Worm (Caenorhabditis elegans) whole organism, mixed stage, embryonic: ENCODE results near the gene K06G5.1.
A peak's percentile ranks its signal among the peaks of the same experiment; 100 is the strongest.

Experiments
- M03D4.4 ChIP-seq: sonication (generic microtip); optimal IDR thresholded peaks from 2 replicates; lab custom pipeline; 2017; ENCODE audit warnings: mild to moderate bottlenecking, missing genetic modification characterization, missing compliant biosample characterization
- bed-3 ChIP-seq: fragments of 200-800 bp; sonication (Bioruptor generic); optimal IDR thresholded peaks from 3 replicates; lab custom pipeline; 2018; ENCODE audit warnings: mild to moderate bottlenecking, missing genetic modification characterization, moderate library complexity, missing compliant biosample characterization
- blmp-1 ChIP-seq: fragments of 150-350 bp; optimal IDR thresholded peaks from 2 replicates; lab custom pipeline; 2014; ENCODE audit warnings: missing biosample characterization, missing genetic modification characterization
- ceh-39 ChIP-seq: fragments of 150-350 bp; optimal IDR thresholded peaks from 2 replicates; lab custom pipeline; 2014; ENCODE audit warnings: missing biosample characterization, missing genetic modification characterization
- ceh-43 ChIP-seq: fragments of 200-800 bp; sonication (Bioruptor generic); optimal IDR thresholded peaks from 2 replicates; lab custom pipeline; 2018; ENCODE audit warnings: mild to moderate bottlenecking, missing genetic modification characterization, moderate library complexity, missing compliant biosample characterization
- ceh-83 ChIP-seq: fragments of 200-800 bp; sonication (Bioruptor generic); optimal IDR thresholded peaks from 2 replicates; lab custom pipeline; 2018; ENCODE audit warnings: mild to moderate bottlenecking, missing genetic modification characterization, missing compliant biosample characterization
- ces-1 ChIP-seq: fragments of 150-350 bp; optimal IDR thresholded peaks from 2 replicates; lab custom pipeline; 2014; ENCODE audit warnings: missing biosample characterization, missing genetic modification reagents, missing genetic modification characterization
- cnd-1 ChIP-seq: fragments of 200-800 bp; sonication (Bioruptor generic); optimal IDR thresholded peaks from 2 replicates; lab custom pipeline; 2018; ENCODE audit warnings: mild to moderate bottlenecking, missing genetic modification characterization, missing compliant biosample characterization
- drap-1 ChIP-seq: fragments of 200-800 bp; sonication (Bioruptor generic); optimal IDR thresholded peaks from 3 replicates; lab custom pipeline; 2018; ENCODE audit warnings: mild to moderate bottlenecking, missing genetic modification characterization, missing compliant biosample characterization
- elt-1 ChIP-seq: sonication (generic microtip); optimal IDR thresholded peaks from 2 replicates; lab custom pipeline; 2017; ENCODE audit warnings: missing genetic modification characterization, mild to moderate bottlenecking, missing compliant biosample characterization, antibody characterized with exemption, moderate library complexity, borderline replicate concordance; ENCODE audit not compliant: insufficient read depth
- elt-3 ChIP-seq: fragments of 150-350 bp; optimal IDR thresholded peaks from 2 replicates; lab custom pipeline; 2014; ENCODE audit warnings: missing biosample characterization, missing genetic modification characterization
- flh-1 ChIP-seq: fragments of 200-800 bp; sonication (Bioruptor generic); optimal IDR thresholded peaks from 2 replicates; lab custom pipeline; 2018; ENCODE audit warnings: mild to moderate bottlenecking, missing genetic modification characterization, moderate library complexity, missing compliant biosample characterization
- ham-2 ChIP-seq: fragments of 200-800 bp; sonication (Bioruptor generic); optimal IDR thresholded peaks from 2 replicates; lab custom pipeline; 2018; ENCODE audit warnings: mild to moderate bottlenecking, missing genetic modification characterization, missing compliant biosample characterization
- hlh-1 ChIP-seq: fragments of 150-350 bp; optimal IDR thresholded peaks from 2 replicates; lab custom pipeline; 2014; ENCODE audit warnings: missing biosample characterization, missing genetic modification reagents, missing genetic modification characterization
- lin-13 ChIP-seq: fragments of 150-350 bp; optimal IDR thresholded peaks from 2 replicates; lab custom pipeline; 2014; ENCODE audit warnings: missing biosample characterization, missing genetic modification characterization
- lin-32 ChIP-seq: fragments of 200-800 bp; sonication (Bioruptor generic); optimal IDR thresholded peaks from 2 replicates; lab custom pipeline; 2018; ENCODE audit warnings: mild to moderate bottlenecking, missing genetic modification characterization, missing compliant biosample characterization
- lsy-2 ChIP-seq: fragments of 150-350 bp; optimal IDR thresholded peaks from 2 replicates; lab custom pipeline; 2014; ENCODE audit warnings: missing biosample characterization, missing genetic modification characterization
- mab-5 ChIP-seq: fragments of 150-350 bp; optimal IDR thresholded peaks from 2 replicates; lab custom pipeline; 2014; ENCODE audit warnings: missing biosample characterization, missing genetic modification characterization
- mep-1 ChIP-seq: fragments of 150-350 bp; optimal IDR thresholded peaks from 2 replicates; lab custom pipeline; 2017; ENCODE audit warnings: missing biosample characterization, missing genetic modification reagents, missing genetic modification characterization, inconsistent platforms
- mls-2 ChIP-seq: sonication (generic microtip); optimal IDR thresholded peaks from 2 replicates; lab custom pipeline; 2016; ENCODE audit warnings: mild to moderate bottlenecking, missing genetic modification characterization, moderate library complexity, missing compliant biosample characterization
- nhr-12 ChIP-seq: fragments of 150-350 bp; optimal IDR thresholded peaks from 2 replicates; lab custom pipeline; 2014; ENCODE audit warnings: missing biosample characterization, missing genetic modification characterization
- nhr-2 ChIP-seq: fragments of 150-350 bp; optimal IDR thresholded peaks from 2 replicates; lab custom pipeline; 2014; ENCODE audit warnings: missing biosample characterization, missing genetic modification characterization
- nhr-237 ChIP-seq: fragments of 150-350 bp; optimal IDR thresholded peaks from 2 replicates; lab custom pipeline; 2014; ENCODE audit warnings: missing biosample characterization, missing genetic modification characterization
- nhr-28 ChIP-seq: fragments of 150-350 bp; optimal IDR thresholded peaks from 2 replicates; lab custom pipeline; 2014; ENCODE audit warnings: missing biosample characterization, missing genetic modification characterization
- nhr-76 ChIP-seq: sonication (generic microtip); optimal IDR thresholded peaks from 2 replicates; lab custom pipeline; 2017; ENCODE audit warnings: missing biosample characterization, missing genetic modification characterization
- pha-4 ChIP-seq: fragments of 150-350 bp; optimal IDR thresholded peaks from 2 replicates; lab custom pipeline; 2018; ENCODE audit warnings: missing biosample characterization, missing genetic modification reagents, missing genetic modification characterization
- sem-2 ChIP-seq: fragments of 200-800 bp; sonication (Bioruptor generic); optimal IDR thresholded peaks from 2 replicates; lab custom pipeline; 2018; ENCODE audit warnings: mild to moderate bottlenecking, missing genetic modification characterization, missing compliant biosample characterization
- snpc-4 ChIP-seq: fragments of 150-350 bp; optimal IDR thresholded peaks from 2 replicates; lab custom pipeline; 2014; ENCODE audit warnings: missing biosample characterization, missing genetic modification characterization
- sptf-1 ChIP-seq: sonication (generic microtip); optimal IDR thresholded peaks from 2 replicates; lab custom pipeline; 2017; ENCODE audit warnings: mild to moderate bottlenecking, missing genetic modification characterization, moderate library complexity, missing compliant biosample characterization
- tbx-8 ChIP-seq: fragments of 200-800 bp; sonication (Bioruptor generic); optimal IDR thresholded peaks from 2 replicates; lab custom pipeline; 2018; ENCODE audit warnings: mild to moderate bottlenecking, missing genetic modification characterization, moderate library complexity, missing compliant biosample characterization
- unc-120 ChIP-seq: sonication (generic microtip); optimal IDR thresholded peaks from 2 replicates; lab custom pipeline; 2017; ENCODE audit warnings: missing genetic modification characterization, missing compliant biosample characterization; ENCODE audit not compliant: poor library complexity, severe bottlenecking
- unc-39 ChIP-seq: fragments of 150-350 bp; optimal IDR thresholded peaks from 2 replicates; lab custom pipeline; 2014; ENCODE audit warnings: missing biosample characterization, missing genetic modification characterization
- unc-62 ChIP-seq: fragments of 150-350 bp; optimal IDR thresholded peaks from 2 replicates; lab custom pipeline; 2014; ENCODE audit warnings: missing biosample characterization, missing genetic modification reagents, missing genetic modification characterization
- zip-8 ChIP-seq: fragments of 150-350 bp; optimal IDR thresholded peaks from 2 replicates; lab custom pipeline; 2014; ENCODE audit warnings: missing biosample characterization, missing genetic modification characterization
- ztf-11 ChIP-seq: fragments of 150-350 bp; optimal IDR thresholded peaks from 2 replicates; lab custom pipeline; 2014; ENCODE audit warnings: missing biosample characterization, missing genetic modification characterization

Gene K06G5.1

ce11 chrX:14214520-14215023, at the start of gene K06G5.1:
K06G5.1 (plus strand) TSS chrX:14214973.
- no peak for TF ChIP-seq nhr-28
- TF ChIP-seq snpc-4 (tag; lab: Kevin White, UChicago): no peak
- TF ChIP-seq, all 35 proteins: peak for 0

ce11 chrX:14165156-14165555, 49.6 kb upstream of the K06G5.1 start:
- TF ChIP-seq lin-32 (GFP tag; lab: Kevin White, UChicago) (no peak), ceh-39 (tag; lab: Kevin White, UChicago) (no peak)

- TF ChIP-seq ceh-39 (tag; lab: Kevin White, UChicago) (peak; percentile 42), bed-3 (GFP tag; lab: Kevin White, UChicago) (no peak), pha-4 (tag; lab: Kevin White, UChicago) (peak; percentile 88), nhr-12 (tag; lab: Kevin White, UChicago) (no peak), nhr-76 (tag; lab: Kevin White, UChicago) (no peak), mls-2 (tag; lab: Kevin White, UChicago) (no peak), sem-2 (no peak), sptf-1 (tag; lab: Kevin White, UChicago) (peak; percentile 38), unc-39 (tag; lab: Kevin White, UChicago) (peak; percentile 6), tbx-8 (GFP tag; lab: Kevin White, UChicago) (no peak), elt-1 (tag; lab: Kevin White, UChicago) (peak; percentile 50), cnd-1 (tag; lab: Kevin White, UChicago) (peak; percentile 21), snpc-4 (tag; lab: Kevin White, UChicago) (no peak), flh-1 (GFP tag; lab: Kevin White, UChicago) (no peak), ces-1 (peak; percentile 87), ham-2 (GFP tag; lab: Kevin White, UChicago) (no peak), ceh-43 (GFP tag; lab: Kevin White, UChicago) (no peak), drap-1 (GFP tag; lab: Kevin White, UChicago) (peak; percentile 36), nhr-2 (tag; lab: Kevin White, UChicago) (peak; percentile 51), lin-32 (GFP tag; lab: Kevin White, UChicago) (peak; percentile 1), M03D4.4 (tag; lab: Kevin White, UChicago) (peak; percentile 20), mep-1 (peak; percentile 82), nhr-237 (tag; lab: Kevin White, UChicago) (peak; percentile 83), ztf-11 (no peak), unc-62 (peak; percentile 74), nhr-28 (no peak), elt-3 (tag; lab: Kevin White, UChicago) (peak; percentile 68), blmp-1 (tag; lab: Kevin White, UChicago) (no peak), mab-5 (tag; lab: Kevin White, UChicago) (no peak), zip-8 (no peak), unc-120 (tag; lab: Kevin White, UChicago) (peak; percentile 99), ceh-83 (GFP tag; lab: Kevin White, UChicago) (no peak), hlh-1 (tag; lab: Kevin White, UChicago) (peak; percentile 62), lin-13 (peak; percentile 21), lsy-2 (tag; lab: Kevin White, UChicago) (peak; percentile 59)
Observed at ce11 chrX:14169569-14170031, 45.2 kb upstream of the K06G5.1 start, which contains the start of gene sym-4. sym-4 (minus strand) TSS chrX:14169619.

- peak; percentile 24 for TF ChIP-seq mep-1
- no peak for TF ChIP-seq mab-5 (tag; lab: Kevin White, UChicago)
- TF ChIP-seq cnd-1 (tag; lab: Kevin White, UChicago): peak; percentile 9
- TF ChIP-seq mls-2 (tag; lab: Kevin White, UChicago): peak; percentile 11
- no peak for TF ChIP-seq elt-3 (tag; lab: Kevin White, UChicago)
- TF ChIP-seq lin-13: peak; percentile 83
- TF ChIP-seq flh-1 (GFP tag; lab: Kevin White, UChicago): no peak
- no peak for TF ChIP-seq ztf-11
- peak; percentile 89 for TF ChIP-seq hlh-1 (tag; lab: Kevin White, UChicago)
- peak; percentile 31 for TF ChIP-seq pha-4 (tag; lab: Kevin White, UChicago)
- peak; percentile 51 for TF ChIP-seq lsy-2 (tag; lab: Kevin White, UChicago)
Observed at ce11 chrX:14173850-14174249, 40.9 kb upstream of the K06G5.1 start, which contains the start of gene idhb-1. idhb-1 (minus strand) TSS chrX:14174063.
